Fruit fly (Drosophila melanogaster) whole organism, embryonic: Measurements from ENCODE around the gene SmydA-2.
A peak's percentile ranks its signal among the peaks of the same experiment; 100 is the strongest.

Experiments
- Asciz ChIP-seq: fragments of 200-800 bp; sonication (Bioruptor generic); optimal IDR thresholded peaks from 2 replicates; lab custom pipeline; 2017; ENCODE audit warnings: missing biosample characterization, mild to moderate bottlenecking, missing genetic modification characterization, missing genetic modification reagents
- CG10147 ChIP-seq: fragments of 200-800 bp; sonication (Bioruptor generic); optimal IDR thresholded peaks from 2 replicates; lab custom pipeline; 2019; ENCODE audit warnings: missing biosample characterization, mild to moderate bottlenecking, missing genetic modification characterization, moderate library complexity
- CG12744 ChIP-seq: fragments of 200-800 bp; sonication (Bioruptor generic); optimal IDR thresholded peaks from 2 replicates; lab custom pipeline; 2016; ENCODE audit warnings: missing biosample characterization, missing genetic modification characterization
- CG15514 ChIP-seq: fragments of 200-800 bp; sonication (Bioruptor generic); optimal IDR thresholded peaks from 3 replicates; lab custom pipeline; 2017; ENCODE audit warnings: missing biosample characterization, missing genetic modification characterization, mild to moderate bottlenecking, moderate library complexity, missing genetic modification reagents
- CG15601 ChIP-seq: fragments of 200-800 bp; sonication (Bioruptor generic); optimal IDR thresholded peaks from 3 replicates; lab custom pipeline; 2019; ENCODE audit warnings: missing biosample characterization, mild to moderate bottlenecking, missing genetic modification characterization, moderate library complexity
- CG15696 ChIP-seq: fragments of 200-800 bp; sonication (Bioruptor generic); optimal IDR thresholded peaks from 2 replicates; lab custom pipeline; 2019; ENCODE audit warnings: missing biosample characterization, mild to moderate bottlenecking, missing genetic modification characterization, moderate library complexity
- CG1602 ChIP-seq: fragments of 200-800 bp; sonication (Bioruptor generic); optimal IDR thresholded peaks from 3 replicates; lab custom pipeline; 2016; ENCODE audit warnings: missing biosample characterization, missing genetic modification characterization
- CG17612 ChIP-seq: fragments of 200-800 bp; sonication (Bioruptor generic); IDR thresholded peaks from 2 replicates; pipeline ENCODE4 v1.3.6; 2022; ENCODE audit warnings: missing biosample characterization, missing genetic modification characterization
- CG2199 ChIP-seq: fragments of 200-800 bp; sonication (Bioruptor generic); IDR thresholded peaks from 3 replicates; pipeline ENCODE4 v1.3.6; 2022; ENCODE audit warnings: missing biosample characterization, missing genetic modification characterization
- CG30403 ChIP-seq: fragments of 200-800 bp; sonication (Bioruptor generic); optimal IDR thresholded peaks from 3 replicates; lab custom pipeline; 2016; ENCODE audit warnings: missing biosample characterization, missing genetic modification characterization
- CG3065 ChIP-seq: fragments of 200-800 bp; sonication (Bioruptor generic); optimal IDR thresholded peaks from 2 replicates; lab custom pipeline; 2016; ENCODE audit warnings: missing biosample characterization, missing genetic modification characterization
- CG31365 ChIP-seq: fragments of 200-800 bp; sonication (Bioruptor generic); optimal IDR thresholded peaks from 2 replicates; lab custom pipeline; 2018; ENCODE audit warnings: missing biosample characterization, mild to moderate bottlenecking, missing genetic modification characterization
- CG4360 ChIP-seq: fragments of 200-800 bp; sonication (Bioruptor generic); IDR thresholded peaks from 2 replicates; pipeline ENCODE4 v1.3.6; 2022; ENCODE audit warnings: missing biosample characterization, missing genetic modification characterization
- CG4617 ChIP-seq: fragments of 200-800 bp; sonication (Bioruptor generic); optimal IDR thresholded peaks from 3 replicates; lab custom pipeline; 2016; ENCODE audit warnings: missing biosample characterization, missing genetic modification characterization, borderline replicate concordance
- CG7372 ChIP-seq: fragments of 200-800 bp; sonication (Bioruptor generic); IDR thresholded peaks from 2 replicates; pipeline ENCODE4 v1.3.6; 2022; ENCODE audit warnings: missing biosample characterization, missing genetic modification characterization
- CG7963 ChIP-seq: fragments of 200-800 bp; sonication (Bioruptor generic); IDR thresholded peaks from 3 replicates; pipeline ENCODE4 v1.3.6; 2022; ENCODE audit warnings: missing biosample characterization, missing genetic modification characterization; ENCODE audit not compliant: partially characterized antibody
- CG8281 ChIP-seq: fragments of 200-800 bp; sonication (Bioruptor generic); optimal IDR thresholded peaks from 2 replicates; lab custom pipeline; 2018; ENCODE audit warnings: missing biosample characterization, mild to moderate bottlenecking, missing genetic modification characterization, moderate library complexity
- Dek ChIP-seq: fragments of 200-800 bp; sonication (Bioruptor generic); optimal IDR thresholded peaks from 3 replicates; lab custom pipeline; 2019; ENCODE audit warnings: missing biosample characterization, mild to moderate bottlenecking, missing genetic modification characterization, moderate library complexity
- Dfd ChIP-seq, 2 experiments: fragments of >200 bp; optimal IDR thresholded peaks; 2 replicates each; lab custom pipeline; 2017; ENCODE audit warnings: missing biosample characterization in 2 of 2, missing genetic modification characterization in 2 of 2
- Hmr ChIP-seq: fragments of 200-800 bp; sonication (Bioruptor generic); optimal IDR thresholded peaks from 3 replicates; lab custom pipeline; 2017; ENCODE audit warnings: mild to moderate bottlenecking, missing biosample characterization, missing genetic modification reagents, missing genetic modification characterization
- Hr51 ChIP-seq, 2 experiments: fragments of 200-800 bp; sonication (Bioruptor generic); optimal IDR thresholded peaks; 2 replicates in 1 of 2; 3 replicates in 1 of 2; lab custom pipeline; 2016 to 2018; ENCODE audit warnings: missing biosample characterization in 2 of 2, missing genetic modification characterization in 2 of 2, mild to moderate bottlenecking in 1 of 2, moderate library complexity in 1 of 2
- Max ChIP-seq: fragments of 200-800 bp; sonication (Bioruptor generic); optimal IDR thresholded peaks from 2 replicates; lab custom pipeline; 2016; ENCODE audit warnings: missing biosample characterization, mild to moderate bottlenecking, missing genetic modification characterization
- Med ChIP-seq: fragments of 200-800 bp; sonication (Bioruptor generic); peaks from one replicate; lab custom pipeline; 2016; ENCODE audit warnings: missing biosample characterization, missing genetic modification characterization, mild to moderate bottlenecking, inconsistent platforms, moderate library complexity
- Pdp1 ChIP-seq, 2 experiments: fragments of 200-800 bp; sonication (Bioruptor generic); optimal IDR thresholded peaks; 3 replicates each; lab custom pipeline; 2016; ENCODE audit warnings: missing biosample characterization in 2 of 2, missing genetic modification characterization in 2 of 2, mild to moderate bottlenecking in 1 of 2, moderate library complexity in 1 of 2
- Taf1 ChIP-seq: fragments of 200-800 bp; sonication (Bioruptor generic); IDR thresholded peaks from 2 replicates; pipeline ENCODE4 v1.3.6; 2022; ENCODE audit warnings: missing biosample characterization, missing genetic modification characterization
- amos ChIP-seq: fragments of 200-800 bp; sonication (Bioruptor generic); IDR thresholded peaks from 2 replicates; pipeline ENCODE4 v1.3.6; 2022; ENCODE audit warnings: missing biosample characterization, missing genetic modification characterization; ENCODE audit not compliant: partially characterized antibody
- bsh ChIP-seq, 2 experiments: fragments of 200-800 bp; sonication (Bioruptor generic); optimal IDR thresholded peaks; 2 replicates each; lab custom pipeline; 2017 to 2018; ENCODE audit warnings: mild to moderate bottlenecking in 2 of 2, missing biosample characterization in 2 of 2, missing genetic modification characterization in 2 of 2, moderate library complexity in 1 of 2
- chif ChIP-seq, 2 experiments: fragments of 200-800 bp; sonication (Bioruptor generic); optimal IDR thresholded peaks; 3 replicates each; lab custom pipeline; 2016; ENCODE audit warnings: missing biosample characterization in 2 of 2, missing genetic modification characterization in 2 of 2
- corto ChIP-seq: fragments of 200-800 bp; sonication (Bioruptor generic); optimal IDR thresholded peaks from 2 replicates; lab custom pipeline; 2016; ENCODE audit warnings: missing biosample characterization, mild to moderate bottlenecking, missing genetic modification characterization, moderate library complexity
- dan ChIP-seq: fragments of 200-800 bp; sonication (Bioruptor generic); IDR thresholded peaks from 2 replicates; pipeline ENCODE4 v1.3.6; 2022; ENCODE audit warnings: missing biosample characterization, missing genetic modification characterization
- eyg ChIP-seq: fragments of 200-800 bp; sonication (Bioruptor generic); optimal IDR thresholded peaks from 3 replicates; lab custom pipeline; 2016; ENCODE audit warnings: missing biosample characterization, missing genetic modification characterization
- gfzf ChIP-seq: fragments of 200-800 bp; sonication (Bioruptor generic); optimal IDR thresholded peaks from 2 replicates; lab custom pipeline; 2016; ENCODE audit warnings: missing biosample characterization, mild to moderate bottlenecking, missing genetic modification characterization, moderate library complexity
- grn ChIP-seq: fragments of 200-800 bp; sonication (Bioruptor generic); optimal IDR thresholded peaks from 3 replicates; lab custom pipeline; 2017; ENCODE audit warnings: missing biosample characterization, missing genetic modification characterization
- gsb-n ChIP-seq: fragments of 200-800 bp; sonication (Bioruptor generic); optimal IDR thresholded peaks from 3 replicates; lab custom pipeline; 2018; ENCODE audit warnings: missing biosample characterization, mild to moderate bottlenecking, missing genetic modification characterization
- jing ChIP-seq: fragments of 200-800 bp; sonication (Bioruptor generic); optimal IDR thresholded peaks from 2 replicates; lab custom pipeline; 2018; ENCODE audit warnings: missing biosample characterization, mild to moderate bottlenecking, missing genetic modification characterization
- klu ChIP-seq: fragments of 200-800 bp; sonication (Bioruptor generic); IDR thresholded peaks from 2 replicates; pipeline ENCODE4 v1.3.6; 2022; ENCODE audit warnings: missing biosample characterization, missing genetic modification characterization
- lab ChIP-seq: fragments of 200-800 bp; sonication (Bioruptor generic); optimal IDR thresholded peaks from 3 replicates; lab custom pipeline; 2017; ENCODE audit warnings: missing biosample characterization, missing genetic modification characterization, mild to moderate bottlenecking, moderate library complexity, missing genetic modification reagents
- maf-S ChIP-seq: fragments of 200-800 bp; sonication (Bioruptor generic); optimal IDR thresholded peaks from 2 replicates; lab custom pipeline; 2016; ENCODE audit warnings: missing biosample characterization, missing genetic modification characterization
- nom ChIP-seq: fragments of 200-800 bp; sonication (Bioruptor generic); optimal IDR thresholded peaks from 2 replicates; lab custom pipeline; 2017; ENCODE audit warnings: missing biosample characterization, missing genetic modification characterization, mild to moderate bottlenecking, moderate library complexity, missing genetic modification reagents
- peb ChIP-seq: fragments of 200-800 bp; sonication (Bioruptor generic); IDR thresholded peaks from 2 replicates; pipeline ENCODE4 v1.3.6; 2022; ENCODE audit warnings: missing biosample characterization, missing genetic modification characterization
- row ChIP-seq: fragments of 200-800 bp; sonication (Bioruptor generic); IDR thresholded peaks from 3 replicates; pipeline ENCODE4 v1.3.6; 2022; ENCODE audit warnings: missing biosample characterization, missing genetic modification characterization
- sens-2 ChIP-seq: fragments of 200-800 bp; sonication (Bioruptor generic); IDR thresholded peaks from 2 replicates; pipeline ENCODE4 v1.3.6; 2022; ENCODE audit warnings: missing biosample characterization, missing genetic modification characterization
- seq ChIP-seq: fragments of 200-800 bp; sonication (Bioruptor generic); IDR thresholded peaks from 2 replicates; pipeline ENCODE4 v1.3.6; 2022; ENCODE audit warnings: missing biosample characterization, missing genetic modification characterization
- sisA ChIP-seq: fragments of 200-800 bp; sonication (Bioruptor generic); IDR thresholded peaks from 2 replicates; pipeline ENCODE4 v1.3.6; 2022; ENCODE audit warnings: missing biosample characterization, missing genetic modification characterization
- slbo ChIP-seq: fragments of 200-800 bp; sonication (Bioruptor generic); IDR thresholded peaks from 2 replicates; pipeline ENCODE4 v1.3.6; 2022; ENCODE audit warnings: missing biosample characterization, missing genetic modification characterization
- tgo ChIP-seq: fragments of 200-800 bp; sonication (Bioruptor generic); IDR thresholded peaks from 3 replicates; pipeline ENCODE4 v1.3.6; 2022; ENCODE audit warnings: missing biosample characterization, missing genetic modification characterization
- tin ChIP-seq: fragments of 200-800 bp; sonication (Bioruptor generic); optimal IDR thresholded peaks from 3 replicates; lab custom pipeline; 2016; ENCODE audit warnings: missing biosample characterization, missing genetic modification characterization
- tup ChIP-seq: fragments of 200-800 bp; sonication (Bioruptor generic); optimal IDR thresholded peaks from 2 replicates; lab custom pipeline; 2016; ENCODE audit warnings: missing biosample characterization, mild to moderate bottlenecking, missing genetic modification characterization, moderate library complexity
- z ChIP-seq: fragments of 200-800 bp; sonication (Bioruptor generic); IDR thresholded peaks from 3 replicates; pipeline ENCODE4 v1.3.6; 2022; ENCODE audit warnings: missing biosample characterization, missing genetic modification characterization

Gene SmydA-2

dm6 chr3L:19024800-19025199 is 21.7 kb upstream of the SmydA-2 start (continued):
- peak; percentile 38 for TF ChIP-seq CG3065
- TF ChIP-seq corto (GFP tag; lab: Kevin White, UChicago) = no peak
- TF ChIP-seq jing = peak; percentile 64
- peak; percentile 61 to 66 for TF ChIP-seq Hr51 (GFP tag; optimal IDR thresholded peaks at IDR 0.05; lab: Kevin White, UChicago)
- TF ChIP-seq bsh (GFP tag; optimal IDR thresholded peaks at IDR 0.05; lab: Kevin White, UChicago) = peak in 1 of 2 experiments; percentile 91
- peak; percentile 62 for TF ChIP-seq eyg (GFP tag; lab: Kevin White, UChicago)
- peak; percentile 76 for TF ChIP-seq sens-2 (GFP tag; lab: Robert Waterston, UW)
- peak; percentile 49 for TF ChIP-seq CG10147 (GFP tag; lab: Kevin White, UChicago)
- no peak for TF ChIP-seq gfzf (GFP tag; lab: Kevin White, UChicago)
- TF ChIP-seq dan = peak; percentile 70
- peak; percentile 77 for TF ChIP-seq tin (GFP tag; lab: Kevin White, UChicago)
- peak; percentile 74 for TF ChIP-seq seq
- peak; percentile 63 to 70 for TF ChIP-seq Pdp1 (GFP tag; optimal IDR thresholded peaks at IDR 0.05; lab: Kevin White, UChicago)
- no peak for TF ChIP-seq nom (GFP tag; lab: Kevin White, UChicago)
- peak; percentile 50 for TF ChIP-seq tup
- TF ChIP-seq sisA = peak; percentile 64
- no peak for TF ChIP-seq CG17612 (GFP tag; lab: Robert Waterston, UW)
- peak; percentile 56 for TF ChIP-seq CG30403 (GFP tag; lab: Kevin White, UChicago)
- TF ChIP-seq CG7963 = no peak
- peak; percentile 74 to 86 for TF ChIP-seq chif (GFP tag; optimal IDR thresholded peaks at IDR 0.05; lab: Kevin White, UChicago)
- peak; percentile 85 for TF ChIP-seq row
- peak; percentile 16 for TF ChIP-seq Hmr (GFP tag; lab: Kevin White, UChicago)
- 0 out of 2 replicates have a peak, but pooled peaks have one; percentile 13 for TF ChIP-seq Taf1 (GFP tag; lab: Robert Waterston, UW)
- TF ChIP-seq Med = peak; percentile 97
- peak; percentile 83 for TF ChIP-seq CG15601
- peak; percentile 23 for TF ChIP-seq CG15514 (GFP tag; lab: Kevin White, UChicago)
- 0 out of 2 replicates have a peak, but pooled peaks have one; percentile 30 for TF ChIP-seq CG7372 (GFP tag; lab: Robert Waterston, UW)
- TF ChIP-seq CG1602 (GFP tag; lab: Kevin White, UChicago) = peak; percentile 58
- no peak for TF ChIP-seq amos
- TF ChIP-seq CG4617 = peak; percentile 33
- peak; percentile 4 for TF ChIP-seq grn (GFP tag; lab: Kevin White, UChicago)
- no peak for TF ChIP-seq CG31365
- TF ChIP-seq CG12744 (GFP tag; lab: Kevin White, UChicago) = peak; percentile 59
- peak; percentile 64 for TF ChIP-seq CG4360
- TF ChIP-seq CG2199 = peak; percentile 70; the same call in 2 of the 3 replicates
- peak; percentile 61 for TF ChIP-seq CG15696 (tag; lab: Kevin White, UChicago)
- no peak for TF ChIP-seq Dfd (GFP tag; optimal IDR thresholded peaks at IDR 0.05; lab: Kevin White, UChicago)
- peak; percentile 63; the same call in 1 of the 2 replicates for TF ChIP-seq slbo (GFP tag; lab: Robert Waterston, UW)
- TF ChIP-seq tgo (GFP tag; lab: Robert Waterston, UW) = peak; percentile 74
- peak; percentile 51; the same call in 1 of the 2 replicates for TF ChIP-seq klu
- TF ChIP-seq lab (GFP tag; lab: Kevin White, UChicago) = peak; percentile 84
- peak; percentile 11 for TF ChIP-seq Dek (tag; lab: Kevin White, UChicago)
- TF ChIP-seq z (GFP tag; lab: Robert Waterston, UW) = peak; percentile 55; the same call in 1 of the 3 replicates
- no peak for TF ChIP-seq maf-S
- TF ChIP-seq peb = peak; percentile 62; the same call in 1 of the 2 replicates
- TF ChIP-seq CG8281 (tag; lab: Kevin White, UChicago) = peak; percentile 51
- TF ChIP-seq gsb-n (tag; lab: Kevin White, UChicago) = peak; percentile 50
- TF ChIP-seq Asciz = peak; percentile 80
- TF ChIP-seq Max = peak; percentile 68
